Fruit fly (Drosophila melanogaster) whole organism, prepupa: ENCODE results near the gene CG12056.

ENCODE experiments used
- CG11902 ChIP-seq: fragments of 200-800 bp; sonication (Bioruptor generic); optimal IDR thresholded peaks from 3 replicates; lab custom pipeline; 2016; ENCODE audit warnings: missing biosample characterization, missing genetic modification characterization
- CG15336 ChIP-seq: fragments of 200-800 bp; sonication (Bioruptor generic); IDR thresholded peaks from 2 replicates; pipeline ENCODE4 v1.3.6; 2022; ENCODE audit warnings: missing biosample characterization, missing genetic modification characterization
- CG1621 ChIP-seq: fragments of 200-800 bp; sonication (Bioruptor generic); optimal IDR thresholded peaks from 3 replicates; lab custom pipeline; 2018; ENCODE audit warnings: missing biosample characterization, mild to moderate bottlenecking, missing genetic modification characterization
- CG32006 ChIP-seq: fragments of 200-800 bp; sonication (Bioruptor generic); optimal IDR thresholded peaks from 3 replicates; lab custom pipeline; 2017; ENCODE audit warnings: missing biosample characterization, mild to moderate bottlenecking, missing genetic modification characterization
- CG3919 ChIP-seq: fragments of 200-800 bp; sonication (Bioruptor generic); optimal IDR thresholded peaks from 3 replicates; lab custom pipeline; 2016; ENCODE audit warnings: missing biosample characterization, missing genetic modification characterization
- Eip78C ChIP-seq: fragments of 200-800 bp; sonication (Bioruptor generic); peaks from one replicate; lab custom pipeline; 2016; ENCODE audit warnings: missing biosample characterization, missing genetic modification characterization
- Eip93F ChIP-seq: fragments of 200-800 bp; sonication (Bioruptor generic); optimal IDR thresholded peaks from 2 replicates; lab custom pipeline; 2016; ENCODE audit warnings: missing biosample characterization, mild to moderate bottlenecking, missing genetic modification characterization
- Met ChIP-seq: fragments of 200-800 bp; sonication (Bioruptor generic); optimal IDR thresholded peaks from 3 replicates; lab custom pipeline; 2016; ENCODE audit warnings: missing biosample characterization, missing genetic modification characterization
- Smox ChIP-seq: fragments of 200-800 bp; sonication (Bioruptor generic); optimal IDR thresholded peaks from 3 replicates; lab custom pipeline; 2016; ENCODE audit warnings: missing biosample characterization, missing genetic modification characterization
- Sox102F ChIP-seq: fragments of 200-800 bp; sonication (Bioruptor generic); optimal IDR thresholded peaks from 2 replicates; lab custom pipeline; 2016; ENCODE audit warnings: missing biosample characterization, mild to moderate bottlenecking, missing genetic modification characterization
- Sox14 ChIP-seq: fragments of 200-800 bp; sonication (Bioruptor generic); optimal IDR thresholded peaks from 3 replicates; lab custom pipeline; 2016; ENCODE audit warnings: missing biosample characterization, missing genetic modification characterization
- achi ChIP-seq: fragments of 200-800 bp; sonication (Bioruptor generic); optimal IDR thresholded peaks from 3 replicates; lab custom pipeline; 2016; ENCODE audit warnings: missing biosample characterization, missing genetic modification characterization
- cyc ChIP-seq: fragments of 200-800 bp; sonication (Bioruptor generic); optimal IDR thresholded peaks from 3 replicates; lab custom pipeline; 2016; ENCODE audit warnings: missing biosample characterization, missing genetic modification characterization
- fkh ChIP-seq: fragments of 200-800 bp; sonication (Bioruptor generic); optimal IDR thresholded peaks from 3 replicates; lab custom pipeline; 2017; ENCODE audit warnings: missing biosample characterization, mild to moderate bottlenecking, missing genetic modification characterization, moderate library complexity
- pdm3 ChIP-seq: fragments of 200-800 bp; sonication (Bioruptor generic); optimal IDR thresholded peaks from 3 replicates; lab custom pipeline; 2016; ENCODE audit warnings: missing biosample characterization, missing genetic modification characterization
- salr ChIP-seq, 2 experiments: fragments of 200-800 bp; sonication (Bioruptor generic); optimal IDR thresholded peaks; 3 replicates each; lab custom pipeline; 2016 to 2018; ENCODE audit warnings: missing biosample characterization in 2 of 2, missing genetic modification characterization in 2 of 2, mild to moderate bottlenecking in 1 of 2
- ss ChIP-seq, 2 experiments: fragments of 200-800 bp; sonication (Bioruptor generic); optimal IDR thresholded peaks; 2 replicates in 1 of 2; 3 replicates in 1 of 2; lab custom pipeline; 2017 to 2018; ENCODE audit warnings: mild to moderate bottlenecking in 2 of 2, missing biosample characterization in 2 of 2, missing genetic modification characterization in 2 of 2, moderate library complexity in 1 of 2
- topi ChIP-seq: fragments of 200-800 bp; sonication (Bioruptor generic); optimal IDR thresholded peaks from 3 replicates; lab custom pipeline; 2016; ENCODE audit warnings: missing biosample characterization, missing genetic modification characterization

CG12056 gene

DNA sequence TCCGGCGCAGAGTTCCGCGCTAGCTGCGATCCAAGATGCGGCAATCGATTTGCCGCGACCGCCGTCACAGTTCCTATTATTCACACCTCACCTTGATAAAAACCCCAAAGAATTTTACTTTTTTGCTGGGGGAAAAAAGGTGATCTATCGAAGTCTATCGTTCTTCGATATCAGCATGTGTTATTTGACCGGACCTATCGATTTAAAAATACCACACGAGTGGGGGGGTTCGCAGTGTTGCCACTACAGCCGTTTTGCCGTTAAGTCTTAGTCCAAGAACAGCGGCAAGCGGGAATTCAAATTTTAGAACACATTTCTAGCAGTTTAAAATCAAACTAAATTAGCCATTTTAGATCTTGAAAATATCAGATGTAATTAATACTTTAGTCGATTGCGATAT lies 39.7 kb downstream of the CG12056 start, which contains the start of gene CG12121:
TSS of gene CG12121 (minus strand) at position 180 of the 400 bp plus-strand sequence.
- no peak for TF ChIP-seq CG32006
- TF ChIP-seq Eip93F: no peak
- no peak for TF ChIP-seq Smox (GFP tag; lab: Kevin White, UChicago)
- TF ChIP-seq CG15336 (GFP tag; lab: Robert Waterston, UW): no peak
- TF ChIP-seq topi (GFP tag; lab: Kevin White, UChicago): no peak
- no peak for TF ChIP-seq Sox102F (GFP tag; lab: Kevin White, UChicago)
- TF ChIP-seq fkh: no peak
- no peak for TF ChIP-seq salr (GFP tag; optimal IDR thresholded peaks at IDR 0.05; lab: Kevin White, UChicago)
- TF ChIP-seq achi: no peak
- no peak for TF ChIP-seq Eip78C (GFP tag; lab: Kevin White, UChicago)
- no peak for TF ChIP-seq CG11902 (GFP tag; lab: Kevin White, UChicago)
- no peak for TF ChIP-seq pdm3
- no peak for TF ChIP-seq Sox14 (GFP tag; lab: Kevin White, UChicago)
- no peak for TF ChIP-seq cyc
- TF ChIP-seq, all 60 proteins: peak for 0

DNA sequence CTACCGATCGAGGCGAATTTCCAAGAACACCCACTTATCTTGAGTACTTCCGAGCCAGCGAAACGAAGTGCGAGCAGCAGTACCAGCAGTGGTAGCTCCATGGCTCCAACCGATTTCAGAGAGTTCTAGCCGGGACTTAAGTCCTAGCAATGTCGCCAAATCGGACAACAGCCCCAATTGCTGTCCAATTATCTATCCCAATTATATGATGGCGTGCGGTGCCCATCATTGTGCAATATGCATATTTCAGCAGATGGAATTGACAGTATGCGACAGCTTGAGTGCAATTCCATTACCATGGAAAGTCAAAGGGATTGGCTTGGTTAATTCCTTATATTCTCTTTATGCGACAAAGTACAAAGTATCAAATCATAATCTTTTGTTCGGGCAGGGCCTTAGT lies 44.0 kb downstream of the CG12056 start, which contains the start of gene Ir8a:
TSS of gene Ir8a (minus strand) at position 101 of the 400 bp plus-strand sequence.
- TF ChIP-seq CG3919 (no peak), CG1621 (tag; lab: Kevin White, UChicago) (no peak), Eip93F (no peak), Met (no peak), ss (GFP tag; optimal IDR thresholded peaks at IDR 0.05; lab: Kevin White, UChicago) (no peak), achi (no peak)
